Fruit fly (Drosophila melanogaster) whole organism, embryonic: ENCODE measurements around the gene Prosbeta2R2.

Experiments
- Atf6 ChIP-seq: fragments of 200-800 bp; sonication (Bioruptor generic); IDR thresholded peaks from 2 replicates; pipeline ENCODE4 v1.3.6; 2022; ENCODE audit warnings: missing biosample characterization, missing genetic modification characterization
- CG10209 ChIP-seq: fragments of 200-800 bp; sonication (Bioruptor generic); optimal IDR thresholded peaks from 3 replicates; lab custom pipeline; 2017; ENCODE audit warnings: missing biosample characterization, mild to moderate bottlenecking, missing genetic modification characterization, missing genetic modification reagents
- CG1024 ChIP-seq: fragments of 200-800 bp; sonication (Bioruptor generic); IDR thresholded peaks from 2 replicates; pipeline ENCODE4 v1.3.6; 2022; ENCODE audit warnings: missing biosample characterization, missing genetic modification characterization
- CG12071 ChIP-seq: fragments of 200-800 bp; sonication (Bioruptor generic); optimal IDR thresholded peaks from 3 replicates; lab custom pipeline; 2018; ENCODE audit warnings: missing biosample characterization, mild to moderate bottlenecking, missing genetic modification characterization
- CG13624 ChIP-seq: fragments of 200-800 bp; sonication (Bioruptor generic); optimal IDR thresholded peaks from 2 replicates; lab custom pipeline; 2016; ENCODE audit warnings: missing biosample characterization, missing genetic modification characterization
- CG14667 ChIP-seq: fragments of 200-800 bp; sonication (Bioruptor generic); IDR thresholded peaks from 2 replicates; pipeline ENCODE4 v1.3.6; 2022; ENCODE audit warnings: missing biosample characterization, missing genetic modification characterization
- CG15696 ChIP-seq: fragments of 200-800 bp; sonication (Bioruptor generic); optimal IDR thresholded peaks from 2 replicates; lab custom pipeline; 2019; ENCODE audit warnings: missing biosample characterization, mild to moderate bottlenecking, missing genetic modification characterization, moderate library complexity
- CG17568 ChIP-seq: fragments of 200-800 bp; sonication (Bioruptor generic); optimal IDR thresholded peaks from 2 replicates; lab custom pipeline; 2018; ENCODE audit warnings: missing biosample characterization, mild to moderate bottlenecking, missing genetic modification characterization, moderate library complexity
- CG17829 ChIP-seq: fragments of 200-800 bp; optimal IDR thresholded peaks from 2 replicates; lab custom pipeline; 2019; ENCODE audit warnings: missing biosample characterization, mild to moderate bottlenecking, missing genetic modification characterization, moderate library complexity
- CG2678 ChIP-seq: fragments of 200-800 bp; sonication (Bioruptor generic); optimal IDR thresholded peaks from 3 replicates; lab custom pipeline; 2019; ENCODE audit warnings: missing biosample characterization, mild to moderate bottlenecking, missing genetic modification characterization, moderate library complexity
- CG2889 ChIP-seq: fragments of 200-800 bp; sonication (Bioruptor generic); IDR thresholded peaks from 3 replicates; pipeline ENCODE4 v1.3.6; 2022; ENCODE audit warnings: missing biosample characterization, missing genetic modification characterization
- CG30403 ChIP-seq: fragments of 200-800 bp; sonication (Bioruptor generic); optimal IDR thresholded peaks from 3 replicates; lab custom pipeline; 2016; ENCODE audit warnings: missing biosample characterization, missing genetic modification characterization
- CG33213 ChIP-seq: fragments of 200-800 bp; sonication (Bioruptor generic); optimal IDR thresholded peaks from 3 replicates; lab custom pipeline; 2016; ENCODE audit warnings: missing biosample characterization, missing genetic modification characterization
- CG3407 ChIP-seq: fragments of 200-800 bp; sonication (Bioruptor generic); optimal IDR thresholded peaks from 2 replicates; lab custom pipeline; 2018; ENCODE audit warnings: missing biosample characterization, mild to moderate bottlenecking, missing genetic modification characterization
- CG3847 ChIP-seq: fragments of 200-800 bp; sonication (Bioruptor generic); IDR thresholded peaks from 2 replicates; pipeline ENCODE4 v1.3.6; 2022; ENCODE audit warnings: missing biosample characterization, missing genetic modification characterization
- CG7556 ChIP-seq: fragments of 200-800 bp; sonication (Bioruptor generic); optimal IDR thresholded peaks from 2 replicates; lab custom pipeline; 2017; ENCODE audit warnings: missing biosample characterization, mild to moderate bottlenecking, missing genetic modification characterization
- CG7745 ChIP-seq: fragments of 200-800 bp; sonication (Bioruptor generic); optimal IDR thresholded peaks from 2 replicates; lab custom pipeline; 2018; ENCODE audit warnings: missing biosample characterization, mild to moderate bottlenecking, missing genetic modification characterization, moderate library complexity
- CG7839 ChIP-seq: fragments of 200-800 bp; sonication (Bioruptor generic); optimal IDR thresholded peaks from 3 replicates; lab custom pipeline; 2018; ENCODE audit warnings: missing biosample characterization, mild to moderate bottlenecking, missing genetic modification characterization, moderate library complexity
- CG7963 ChIP-seq: fragments of 200-800 bp; sonication (Bioruptor generic); IDR thresholded peaks from 3 replicates; pipeline ENCODE4 v1.3.6; 2022; ENCODE audit warnings: missing biosample characterization, missing genetic modification characterization; ENCODE audit not compliant: partially characterized antibody
- CG7987 ChIP-seq: fragments of 200-800 bp; sonication (Bioruptor generic); optimal IDR thresholded peaks from 2 replicates; lab custom pipeline; 2018; ENCODE audit warnings: missing biosample characterization, mild to moderate bottlenecking, missing genetic modification characterization, moderate library complexity
- CG9876 ChIP-seq: fragments of 200-800 bp; sonication (Bioruptor generic); optimal IDR thresholded peaks from 2 replicates; lab custom pipeline; 2016; ENCODE audit warnings: missing biosample characterization, missing genetic modification characterization
- CkIIα-i1 ChIP-seq: fragments of 200-800 bp; sonication (Bioruptor generic); IDR thresholded peaks from 2 replicates; pipeline ENCODE4 v1.3.6; 2022; ENCODE audit warnings: missing biosample characterization, missing genetic modification characterization
- D ChIP-seq, 2 experiments: fragments of 200-800 bp in 1 of 2; fragments of >200 bp in 1 of 2; sonication (Bioruptor generic) in 1 of 2; optimal IDR thresholded peaks; 2 replicates in 1 of 2; 3 replicates in 1 of 2; lab custom pipeline; 2017; ENCODE audit warnings: mild to moderate bottlenecking in 1 of 2, missing biosample characterization in 1 of 2, missing genetic modification characterization in 1 of 2, missing genetic modification reagents in 1 of 2
- D19A ChIP-seq: fragments of 200-800 bp; optimal IDR thresholded peaks from 3 replicates; lab custom pipeline; 2019; ENCODE audit warnings: missing biosample characterization, mild to moderate bottlenecking, missing genetic modification characterization, moderate library complexity
- Fer2 ChIP-seq: fragments of 200-800 bp; sonication (Bioruptor generic); optimal IDR thresholded peaks from 2 replicates; lab custom pipeline; 2018; ENCODE audit warnings: missing biosample characterization, mild to moderate bottlenecking, missing genetic modification characterization, moderate library complexity
- GATAe ChIP-seq: fragments of 200-800 bp; sonication (Bioruptor generic); conservative IDR thresholded peaks from 2 replicates; pipeline ENCODE4 v1.3.6; 2022; ENCODE audit warnings: missing biosample characterization, missing genetic modification characterization
- H15 ChIP-seq: fragments of 200-800 bp; sonication (Bioruptor generic); IDR thresholded peaks from 3 replicates; pipeline ENCODE4 v1.3.6; 2022; ENCODE audit warnings: missing biosample characterization, missing genetic modification characterization
- Hmr ChIP-seq: fragments of 200-800 bp; sonication (Bioruptor generic); optimal IDR thresholded peaks from 3 replicates; lab custom pipeline; 2017; ENCODE audit warnings: mild to moderate bottlenecking, missing biosample characterization, missing genetic modification reagents, missing genetic modification characterization
- Hr39 ChIP-seq: fragments of >200 bp; optimal IDR thresholded peaks from 2 replicates; lab custom pipeline; 2017
- MBD-R2 ChIP-seq: fragments of 200-800 bp; sonication (Bioruptor generic); IDR thresholded peaks from 2 replicates; pipeline ENCODE4 v1.3.6; 2022; ENCODE audit warnings: missing biosample characterization, missing genetic modification characterization
- NfI ChIP-seq: fragments of 200-800 bp; sonication (Bioruptor generic); optimal IDR thresholded peaks from 3 replicates; lab custom pipeline; 2018; ENCODE audit warnings: missing biosample characterization, mild to moderate bottlenecking, missing genetic modification characterization, moderate library complexity
- Ssrp ChIP-seq: fragments of 200-800 bp; sonication (Bioruptor generic); optimal IDR thresholded peaks from 2 replicates; lab custom pipeline; 2018; ENCODE audit warnings: missing biosample characterization, mild to moderate bottlenecking, missing genetic modification characterization, moderate library complexity
- bcd ChIP-seq: fragments of 200-800 bp; sonication (Bioruptor generic); optimal IDR thresholded peaks from 2 replicates; lab custom pipeline; 2017; ENCODE audit warnings: missing biosample characterization, mild to moderate bottlenecking, missing genetic modification characterization
- br ChIP-seq: fragments of >200 bp; optimal IDR thresholded peaks from 2 replicates; lab custom pipeline; 2017
- chinmo ChIP-seq: fragments of 200-800 bp; sonication (Bioruptor generic); IDR thresholded peaks from 4 replicates; pipeline ENCODE4 v1.3.6; 2022; ENCODE audit warnings: missing biosample characterization, missing genetic modification characterization; ENCODE audit not compliant: partially characterized antibody
- ci ChIP-seq: fragments of 200-800 bp; sonication (Bioruptor generic); IDR thresholded peaks from 3 replicates; pipeline ENCODE4 v1.3.6; 2022; ENCODE audit warnings: missing biosample characterization, missing genetic modification characterization
- esg ChIP-seq: fragments of 200-800 bp; sonication (Bioruptor generic); conservative IDR thresholded peaks from 2 replicates; pipeline ENCODE4 v1.3.6; 2022; ENCODE audit warnings: missing biosample characterization, missing genetic modification characterization
- eve ChIP-seq, 2 experiments: fragments of >200 bp; optimal IDR thresholded peaks; 2 replicates each; lab custom pipeline; 2017; ENCODE audit warnings: missing biosample characterization in 2 of 2, missing genetic modification characterization in 2 of 2
- gcm ChIP-seq: fragments of 200-800 bp; sonication (Bioruptor generic); optimal IDR thresholded peaks from 2 replicates; lab custom pipeline; 2019; ENCODE audit warnings: missing biosample characterization, mild to moderate bottlenecking, missing genetic modification characterization, moderate library complexity
- hbn ChIP-seq: fragments of 200-800 bp; sonication (Bioruptor generic); IDR thresholded peaks from 2 replicates; pipeline ENCODE4 v1.3.6; 2022; ENCODE audit warnings: missing biosample characterization, missing genetic modification characterization; ENCODE audit not compliant: partially characterized antibody
- inv ChIP-seq: fragments of 200-800 bp; sonication (Bioruptor generic); IDR thresholded peaks from 2 replicates; pipeline ENCODE4 v1.3.6; 2022; ENCODE audit warnings: missing biosample characterization, missing genetic modification characterization; ENCODE audit not compliant: partially characterized antibody
- jigr1 ChIP-seq: fragments of 200-800 bp; sonication (Bioruptor generic); IDR thresholded peaks from 3 replicates; pipeline ENCODE4 v1.3.6; 2022; ENCODE audit warnings: missing biosample characterization, missing genetic modification characterization
- jumu ChIP-seq: fragments of 200-800 bp; sonication (Bioruptor generic); optimal IDR thresholded peaks from 3 replicates; lab custom pipeline; 2016; ENCODE audit warnings: missing biosample characterization, missing genetic modification characterization
- lbe ChIP-seq: fragments of 200-800 bp; sonication (Bioruptor generic); optimal IDR thresholded peaks from 2 replicates; lab custom pipeline; 2016; ENCODE audit warnings: missing biosample characterization, mild to moderate bottlenecking, missing genetic modification characterization
- mirr ChIP-seq: fragments of 200-800 bp; sonication (Bioruptor generic); optimal IDR thresholded peaks from 3 replicates; lab custom pipeline; 2018; ENCODE audit warnings: missing biosample characterization, mild to moderate bottlenecking, missing genetic modification characterization
- odd ChIP-seq: fragments of 200-800 bp; sonication (Bioruptor generic); optimal IDR thresholded peaks from 2 replicates; lab custom pipeline; 2017; ENCODE audit warnings: missing biosample characterization, mild to moderate bottlenecking, missing genetic modification characterization
- rib ChIP-seq: fragments of 200-800 bp; sonication (Bioruptor generic); IDR thresholded peaks from 2 replicates; pipeline ENCODE4 v1.3.6; 2022; ENCODE audit warnings: missing biosample characterization, missing genetic modification characterization
- sna ChIP-seq: fragments of 200-800 bp; sonication (Bioruptor generic); IDR thresholded peaks from 2 replicates; pipeline ENCODE4 v1.3.6; 2022; ENCODE audit warnings: missing biosample characterization, missing genetic modification characterization; ENCODE audit not compliant: partially characterized antibody
- tna ChIP-seq: fragments of 200-800 bp; sonication (Bioruptor generic); IDR thresholded peaks from 2 replicates; pipeline ENCODE4 v1.3.6; 2022; ENCODE audit warnings: missing biosample characterization, missing genetic modification characterization; ENCODE audit not compliant: partially characterized antibody
- ttk ChIP-seq: fragments of 200-800 bp; sonication (Bioruptor generic); IDR thresholded peaks from 2 replicates; pipeline ENCODE4 v2.1.2; 2022; ENCODE audit warnings: missing biosample characterization, missing genetic modification characterization

The Prosbeta2R2 gene

DNA sequence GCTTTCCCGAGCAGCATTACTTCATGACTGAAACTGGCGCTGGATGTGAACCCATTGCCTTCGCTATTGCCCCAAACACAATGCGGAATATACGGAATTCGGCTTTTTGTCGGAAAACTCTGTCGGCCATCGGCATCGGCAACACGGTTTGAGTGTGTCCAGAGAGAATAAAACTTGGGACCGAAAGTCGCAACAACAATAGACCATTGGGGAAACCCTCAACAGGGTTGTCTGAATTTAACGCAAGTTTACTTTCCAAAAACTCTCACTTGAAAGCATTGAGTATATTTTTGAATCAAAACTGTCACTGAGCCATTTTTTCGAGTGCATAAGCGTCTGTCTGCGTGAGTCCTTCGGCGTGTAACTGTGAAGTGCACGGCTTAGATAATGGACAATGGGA lies 21.0 kb downstream of the Prosbeta2R2 start (continued):
- TF ChIP-seq ci (peak; percentile 69; the same call in 2 of the 3 replicates), eve (GFP tag; optimal IDR thresholded peaks at IDR 0.05; lab: Kevin White, UChicago) (no peak), CG30403 (peak; percentile 56), CkIIα-i1 (GFP tag; lab: Robert Waterston, UW) (no peak), CG7839 (tag; lab: Kevin White, UChicago) (peak; percentile 67), lbe (GFP tag; lab: Kevin White, UChicago) (no peak), tna (no peak), CG2889 (GFP tag; lab: Robert Waterston, UW) (no peak), CG3847 (GFP tag; lab: Robert Waterston, UW) (peak; percentile 58), CG15696 (tag; lab: Kevin White, UChicago) (no peak), ttk (0 out of 2 replicates have a peak, but pooled peaks have one; percentile 30), chinmo (GFP tag; lab: Robert Waterston, UW) (no peak), NfI (GFP tag; lab: Kevin White, UChicago) (peak; percentile 43), Fer2 (no peak), CG33213 (GFP tag; lab: Kevin White, UChicago) (no peak), CG9876 (GFP tag; lab: Kevin White, UChicago) (peak; percentile 40), CG7987 (GFP tag; lab: Kevin White, UChicago) (no peak), Hmr (GFP tag; lab: Kevin White, UChicago) (peak; percentile 89), CG1024 (no peak), sna (GFP tag; lab: Robert Waterston, UW) (no peak), CG17568 (GFP tag; lab: Kevin White, UChicago) (no peak), bcd (GFP tag; lab: Kevin White, UChicago) (peak; percentile 53), hbn (GFP tag; lab: Robert Waterston, UW) (no peak), CG10209 (GFP tag; lab: Kevin White, UChicago) (peak; percentile 57), rib (GFP tag; lab: Robert Waterston, UW) (0 out of 2 replicates have a peak, but pooled peaks have one; percentile 49), Hr39 (no peak), Ssrp (tag; lab: Kevin White, UChicago) (no peak), CG13624 (GFP tag; lab: Kevin White, UChicago) (peak; percentile 53), inv (GFP tag; lab: Robert Waterston, UW) (no peak), gcm (GFP tag; lab: Kevin White, UChicago) (no peak), CG17829 (tag; lab: Kevin White, UChicago) (no peak), jumu (GFP tag; lab: Kevin White, UChicago) (peak; percentile 50), jigr1 (GFP tag; lab: Robert Waterston, UW) (no peak), CG7556 (peak; percentile 80), Atf6 (GFP tag; lab: Robert Waterston, UW) (peak; percentile 79), CG2678 (tag; lab: Kevin White, UChicago) (peak; percentile 74), MBD-R2 (GFP tag; lab: Robert Waterston, UW) (peak; percentile 17; the same call in 1 of the 2 replicates), CG3407 (GFP tag; lab: Kevin White, UChicago) (no peak), CG14667 (GFP tag; lab: Robert Waterston, UW) (no peak), GATAe (GFP tag; lab: Robert Waterston, UW) (no peak), mirr (GFP tag; lab: Kevin White, UChicago) (no peak), H15 (GFP tag; lab: Robert Waterston, UW) (0 out of 3 replicates have a peak, but pooled peaks have one; percentile 46), CG7963 (no peak), CG12071 (GFP tag; lab: Kevin White, UChicago) (peak; percentile 5), br (no peak), D19A (tag; lab: Kevin White, UChicago) (peak; percentile 12), esg (GFP tag; lab: Robert Waterston, UW) (peak; percentile 44; the same call in 1 of the 2 replicates), CG7745 (no peak), odd (GFP tag; lab: Kevin White, UChicago) (peak; percentile 33), D (optimal IDR thresholded peaks at IDR 0.05; lab: Kevin White, UChicago) (no peak), D (GFP tag; optimal IDR thresholded peaks at IDR 0.05; lab: Kevin White, UChicago) (no peak)
